Worm (Caenorhabditis elegans) whole organism, young adult: ENCODE results near the gene pgl-3.
A peak's percentile ranks its signal among the peaks of the same experiment; 100 is the strongest.

Experiments
- B0019.2 ChIP-seq: fragments of 200-800 bp; sonication (Bioruptor generic); conservative IDR thresholded peaks from 2 replicates; pipeline ENCODE4 v1.3.6; 2022; ENCODE audit warnings: missing genetic modification reagents, missing genetic modification characterization, missing compliant biosample characterization
- B0336.3 ChIP-seq: fragments of 200-800 bp; sonication (Bioruptor generic); IDR thresholded peaks from 2 replicates; pipeline ENCODE4 v1.3.6; 2022; ENCODE audit warnings: missing genetic modification characterization, missing compliant biosample characterization
- C06A6.2 ChIP-seq: fragments of 200-800 bp; sonication (Bioruptor generic); conservative IDR thresholded peaks from 2 replicates; pipeline ENCODE4 v1.3.6; 2022; ENCODE audit warnings: missing genetic modification characterization, missing compliant biosample characterization
- F23B12.7 ChIP-seq: sonication (generic microtip); optimal IDR thresholded peaks from 2 replicates; lab custom pipeline; 2017; ENCODE audit warnings: missing genetic modification characterization, mild to moderate bottlenecking, missing compliant biosample characterization, antibody characterized with exemption, moderate library complexity; ENCODE audit not compliant: insufficient read depth
- F33H1.4 ChIP-seq: fragments of 200-800 bp; sonication (Bioruptor generic); IDR thresholded peaks from 2 replicates; pipeline ENCODE4 v1.3.6; 2022; ENCODE audit warnings: missing genetic modification reagents, missing genetic modification characterization, missing compliant biosample characterization
- F37B4.10 ChIP-seq: fragments of 200-800 bp; sonication (Bioruptor generic); IDR thresholded peaks from 2 replicates; pipeline ENCODE4 v1.3.6; 2022; ENCODE audit warnings: missing genetic modification characterization, missing compliant biosample characterization
- F39B2.1 ChIP-seq: fragments of 200-800 bp; sonication (Bioruptor generic); IDR thresholded peaks from 2 replicates; pipeline ENCODE4 v1.3.6; 2022; ENCODE audit warnings: missing genetic modification reagents, missing genetic modification characterization, missing compliant biosample characterization
- F52B5.7 ChIP-seq: sonication (generic microtip); optimal IDR thresholded peaks from 2 replicates; lab custom pipeline; 2016; ENCODE audit warnings: mild to moderate bottlenecking, missing genetic modification characterization, missing compliant biosample characterization
- F55B11.4 ChIP-seq: sonication (generic microtip); optimal IDR thresholded peaks from 2 replicates; lab custom pipeline; 2016; ENCODE audit warnings: missing compliant biosample characterization, missing genetic modification characterization, borderline replicate concordance; ENCODE audit not compliant: insufficient read depth
- F57A8.1 ChIP-seq: fragments of 200-800 bp; sonication (Bioruptor generic); optimal IDR thresholded peaks from 2 replicates; lab custom pipeline; 2018; ENCODE audit warnings: mild to moderate bottlenecking, missing genetic modification characterization, moderate library complexity, missing compliant biosample characterization
- F57C9.4 ChIP-seq: sonication (generic microtip); optimal IDR thresholded peaks from 2 replicates; lab custom pipeline; 2017; ENCODE audit warnings: mild to moderate bottlenecking, missing genetic modification characterization, missing compliant biosample characterization
- T07F8.4 ChIP-seq: sonication (generic microtip); optimal IDR thresholded peaks from 2 replicates; lab custom pipeline; 2016; ENCODE audit warnings: mild to moderate bottlenecking, missing genetic modification characterization, moderate library complexity, missing compliant biosample characterization
- T26A5.8 ChIP-seq: sonication (generic microtip); optimal IDR thresholded peaks from 2 replicates; lab custom pipeline; 2016; ENCODE audit warnings: missing genetic modification characterization, missing compliant biosample characterization
- Y53F4B.3 ChIP-seq: fragments of 200-800 bp; sonication (Bioruptor generic); IDR thresholded peaks from 2 replicates; pipeline ENCODE4 v1.3.6; 2022; ENCODE audit warnings: missing genetic modification reagents, missing genetic modification characterization, missing compliant biosample characterization
- aptf-2 ChIP-seq: fragments of 200-800 bp; sonication (Bioruptor generic); conservative IDR thresholded peaks from 2 replicates; pipeline ENCODE4 v1.3.6; 2022; ENCODE audit warnings: missing genetic modification reagents, missing genetic modification characterization, missing compliant biosample characterization
- aptf-3 ChIP-seq: fragments of 200-800 bp; sonication (Bioruptor generic); IDR thresholded peaks from 2 replicates; pipeline ENCODE4 v1.3.6; 2022; ENCODE audit warnings: missing genetic modification characterization, missing compliant biosample characterization
- ccch-3 ChIP-seq: fragments of 200-800 bp; sonication (Bioruptor generic); optimal IDR thresholded peaks from 2 replicates; lab custom pipeline; 2018; ENCODE audit warnings: mild to moderate bottlenecking, missing genetic modification characterization, missing compliant biosample characterization
- ceh-40 ChIP-seq: fragments of 200-800 bp; sonication (Bioruptor generic); IDR thresholded peaks from 2 replicates; pipeline ENCODE4 v1.3.6; 2022; ENCODE audit warnings: missing genetic modification characterization, missing compliant biosample characterization
- ceh-79 ChIP-seq: sonication (generic microtip); optimal IDR thresholded peaks from 2 replicates; lab custom pipeline; 2017; ENCODE audit warnings: mild to moderate bottlenecking, missing genetic modification characterization, missing compliant biosample characterization
- die-1 ChIP-seq: sonication (generic microtip); optimal IDR thresholded peaks from 2 replicates; lab custom pipeline; 2016; ENCODE audit warnings: missing genotype, mild to moderate bottlenecking, missing genetic modification characterization, missing compliant biosample characterization
- dox-1 ChIP-seq: fragments of 200-800 bp; sonication (Bioruptor generic); IDR thresholded peaks from 2 replicates; pipeline ENCODE4 v1.3.6; 2022; ENCODE audit warnings: missing genetic modification reagents, missing genetic modification characterization, missing compliant biosample characterization
- dpl-1 ChIP-seq: fragments of 150-350 bp; optimal IDR thresholded peaks from 2 replicates; lab custom pipeline; 2014; ENCODE audit warnings: missing biosample characterization, missing genetic modification reagents, missing genetic modification characterization
- efl-1 ChIP-seq: fragments of 150-350 bp; optimal IDR thresholded peaks from 2 replicates; lab custom pipeline; 2014; ENCODE audit warnings: missing biosample characterization, missing genetic modification reagents, missing genetic modification characterization
- egl-18 ChIP-seq: fragments of 200-800 bp; sonication (Bioruptor generic); IDR thresholded peaks from 2 replicates; pipeline ENCODE4 v1.3.6; 2022; ENCODE audit warnings: missing genetic modification reagents, missing genetic modification characterization, missing compliant biosample characterization
- egl-44 ChIP-seq: fragments of 200-800 bp; sonication (Bioruptor generic); IDR thresholded peaks from 2 replicates; pipeline ENCODE4 v1.3.6; 2022; ENCODE audit warnings: missing genetic modification reagents, missing genetic modification characterization, missing compliant biosample characterization
- hlh-12 ChIP-seq: sonication (generic microtip); optimal IDR thresholded peaks from 2 replicates; lab custom pipeline; 2016; ENCODE audit warnings: missing genetic modification characterization, missing compliant biosample characterization
- hmg-1.2 ChIP-seq: fragments of 200-800 bp; sonication (Bioruptor generic); IDR thresholded peaks from 2 replicates; pipeline ENCODE4 v1.3.6; 2022; ENCODE audit warnings: missing genetic modification reagents, missing genetic modification characterization, missing compliant biosample characterization
- let-607 ChIP-seq, 2 experiments: fragments of 200-800 bp in 1 of 2; sonication (Bioruptor generic) in 1 of 2; sonication (generic microtip) in 1 of 2; optimal IDR thresholded peaks; 2 replicates each; lab custom pipeline; 2016 to 2018; ENCODE audit warnings: mild to moderate bottlenecking in 2 of 2, missing compliant biosample characterization in 2 of 2, missing genetic modification characterization in 2 of 2, moderate library complexity in 2 of 2, missing genotype in 1 of 2
- lsl-1 ChIP-seq: fragments of 200-800 bp; sonication (Bioruptor generic); optimal IDR thresholded peaks from 2 replicates; lab custom pipeline; 2018; ENCODE audit warnings: mild to moderate bottlenecking, missing genetic modification characterization, moderate library complexity, missing compliant biosample characterization
- lsy-27 ChIP-seq: sonication (generic microtip); optimal IDR thresholded peaks from 2 replicates; lab custom pipeline; 2017; ENCODE audit warnings: missing genetic modification characterization, mild to moderate bottlenecking, missing compliant biosample characterization, antibody characterized with exemption, missing genotype, borderline replicate concordance; ENCODE audit not compliant: insufficient read depth
- mes-4 ChIP-seq: sonication (generic microtip); optimal IDR thresholded peaks from 2 replicates; lab custom pipeline; 2016; ENCODE audit warnings: missing genotype, missing genetic modification characterization, missing compliant biosample characterization
- nfya-2 ChIP-seq: fragments of 200-800 bp; sonication (Bioruptor generic); IDR thresholded peaks from 2 replicates; pipeline ENCODE4 v1.3.6; 2022; ENCODE audit warnings: missing genetic modification reagents, missing genetic modification characterization, missing compliant biosample characterization
- nfyb-1 ChIP-seq: fragments of 200-800 bp; sonication (Bioruptor generic); IDR thresholded peaks from 2 replicates; pipeline ENCODE4 v1.3.6; 2022; ENCODE audit warnings: missing genetic modification reagents, missing genetic modification characterization, missing compliant biosample characterization
- pbrm-1 ChIP-seq: fragments of 200-800 bp; sonication (Bioruptor generic); IDR thresholded peaks from 2 replicates; pipeline ENCODE4 v1.3.6; 2022; ENCODE audit warnings: missing genetic modification reagents, missing genetic modification characterization, missing compliant biosample characterization
- rec-8 ChIP-seq, 2 experiments: sonication (generic microtip); optimal IDR thresholded peaks; 2 replicates each; lab custom pipeline; 2016; ENCODE audit warnings: mild to moderate bottlenecking in 2 of 2, missing genetic modification characterization in 2 of 2, missing genetic modification reagents in 2 of 2, missing genotype in 2 of 2, missing biosample characterization in 1 of 2, missing compliant biosample characterization in 1 of 2, moderate library complexity in 1 of 2
- rpc-1 ChIP-seq, 2 experiments: fragments of 150-350 bp in 1 of 2; sonication (generic microtip) in 1 of 2; optimal IDR thresholded peaks; 2 replicates each; lab custom pipeline; 2014 to 2018; ENCODE audit warnings: missing biosample characterization in 1 of 2, missing genetic modification characterization in 1 of 2, missing genetic modification reagents in 1 of 2, missing genotype in 1 of 2
- sdz-38 ChIP-seq: sonication (generic microtip); optimal IDR thresholded peaks from 2 replicates; lab custom pipeline; 2016; ENCODE audit warnings: missing genotype, missing genetic modification characterization, missing compliant biosample characterization
- tbp1 ChIP-seq: fragments of 200-800 bp; sonication (Bioruptor generic); optimal IDR thresholded peaks from 2 replicates; lab custom pipeline; 2018; ENCODE audit warnings: mild to moderate bottlenecking, missing genetic modification characterization, missing compliant biosample characterization
- zim-3 ChIP-seq: sonication (generic microtip); optimal IDR thresholded peaks from 2 replicates; lab custom pipeline; 2017; ENCODE audit warnings: mild to moderate bottlenecking, missing genetic modification characterization, moderate library complexity, missing compliant biosample characterization
- ztf-25 ChIP-seq: fragments of 200-800 bp; sonication (Bioruptor generic); IDR thresholded peaks from 2 replicates; pipeline ENCODE4 v1.3.6; 2022; ENCODE audit warnings: missing genetic modification reagents, missing genetic modification characterization, missing compliant biosample characterization
- ztf-28 ChIP-seq: fragments of 200-800 bp; sonication (Bioruptor generic); IDR thresholded peaks from 2 replicates; pipeline ENCODE4 v1.3.6; 2022; ENCODE audit warnings: missing genetic modification reagents, missing genetic modification characterization, missing compliant biosample characterization
- ztf-3 ChIP-seq: fragments of 200-800 bp; sonication (Bioruptor generic); optimal IDR thresholded peaks from 2 replicates; lab custom pipeline; 2018; ENCODE audit warnings: mild to moderate bottlenecking, missing genetic modification characterization, missing compliant biosample characterization

The pgl-3 gene

ce11 chrV:4758540-4758939 is 2.8 kb downstream of the pgl-3 start (continued):
- no peak for TF ChIP-seq F23B12.7 (tag; lab: Kevin White, UChicago)
- TF ChIP-seq dpl-1 (GFP tag; lab: Kevin White, UChicago), result no peak
- peak; percentile 2 for TF ChIP-seq T26A5.8 (tag; lab: Kevin White, UChicago)
- TF ChIP-seq dox-1 (GFP tag; lab: Robert Waterston, UW), result no peak
- no peak for TF ChIP-seq lsl-1 (GFP tag; lab: Kevin White, UChicago)
- TF ChIP-seq F57A8.1 (GFP tag; lab: Kevin White, UChicago), result no peak
- no peak for TF ChIP-seq B0019.2 (GFP tag; lab: Robert Waterston, UW)
- no peak; the same call in 1 of the 2 replicates for TF ChIP-seq B0336.3 (GFP tag; lab: Robert Waterston, UW)
- no peak for TF ChIP-seq egl-44
- TF ChIP-seq efl-1, result no peak
- no peak for TF ChIP-seq C06A6.2
- TF ChIP-seq lsy-27 (tag; lab: Kevin White, UChicago), result no peak
- no peak for TF ChIP-seq F57C9.4
- TF ChIP-seq ztf-3 (GFP tag; lab: Kevin White, UChicago), result no peak
- TF ChIP-seq rpc-1 (optimal IDR thresholded peaks at IDR 0.05; lab: Kevin White, UChicago), result no peak
- TF ChIP-seq rpc-1 (tag; optimal IDR thresholded peaks at IDR 0.05; lab: Kevin White, UChicago), result no peak
- no peak for TF ChIP-seq ceh-40
- peak; percentile 76; the same call in 1 of the 2 replicates for TF ChIP-seq F39B2.1 (GFP tag; lab: Robert Waterston, UW)
- no peak for TF ChIP-seq ztf-25 (GFP tag; lab: Robert Waterston, UW)
- TF ChIP-seq Y53F4B.3, result no peak
- TF ChIP-seq hmg-1.2 (GFP tag; lab: Robert Waterston, UW), result peak; percentile 14; the same call in 1 of the 2 replicates
- TF ChIP-seq nfya-2 (GFP tag; lab: Robert Waterston, UW), result no peak
- no peak for TF ChIP-seq rec-8 (tag; optimal IDR thresholded peaks at IDR 0.05; lab: Kevin White, UChicago)
- no peak for TF ChIP-seq let-607 (tag; optimal IDR thresholded peaks at IDR 0.05; lab: Kevin White, UChicago)
- 0 out of 2 replicates have a peak, but pooled peaks have one; percentile 21 for TF ChIP-seq F33H1.4
- no peak for TF ChIP-seq nfyb-1 (GFP tag; lab: Robert Waterston, UW)
- no peak for TF ChIP-seq hlh-12 (tag; lab: Kevin White, UChicago)
- TF ChIP-seq F37B4.10 (GFP tag; lab: Robert Waterston, UW), result no peak
- TF ChIP-seq ztf-28 (GFP tag; lab: Robert Waterston, UW), result no peak
- TF ChIP-seq ceh-79 (tag; lab: Kevin White, UChicago), result no peak
- TF ChIP-seq tbp1 (GFP tag; lab: Kevin White, UChicago), result no peak
- no peak for TF ChIP-seq sdz-38 (tag; lab: Kevin White, UChicago)
- TF ChIP-seq aptf-3 (GFP tag; lab: Robert Waterston, UW), result no peak
- TF ChIP-seq mes-4 (tag; lab: Kevin White, UChicago), result no peak
- no peak for TF ChIP-seq T07F8.4 (tag; lab: Kevin White, UChicago)
- no peak for TF ChIP-seq aptf-2
- no peak for TF ChIP-seq die-1 (tag; lab: Kevin White, UChicago)
- no peak for TF ChIP-seq egl-18 (GFP tag; lab: Robert Waterston, UW)
- TF ChIP-seq pbrm-1, result no peak
- TF ChIP-seq zim-3 (tag; lab: Kevin White, UChicago), result no peak
- TF ChIP-seq F55B11.4, result no peak
- no peak for TF ChIP-seq ccch-3 (GFP tag; lab: Kevin White, UChicago)
- TF ChIP-seq F52B5.7 (tag; lab: Kevin White, UChicago), result no peak
